Worm (Caenorhabditis elegans) whole organism, mixed stage, embryonic: ENCODE measurements around the gene skr-7.

Experiments
- elt-3 ChIP-seq: fragments of 150-350 bp; optimal IDR thresholded peaks from 2 replicates; lab custom pipeline; 2014; ENCODE audit warnings: missing biosample characterization, missing genetic modification characterization
- unc-62 ChIP-seq: fragments of 150-350 bp; optimal IDR thresholded peaks from 2 replicates; lab custom pipeline; 2014; ENCODE audit warnings: missing biosample characterization, missing genetic modification reagents, missing genetic modification characterization

DNA sequence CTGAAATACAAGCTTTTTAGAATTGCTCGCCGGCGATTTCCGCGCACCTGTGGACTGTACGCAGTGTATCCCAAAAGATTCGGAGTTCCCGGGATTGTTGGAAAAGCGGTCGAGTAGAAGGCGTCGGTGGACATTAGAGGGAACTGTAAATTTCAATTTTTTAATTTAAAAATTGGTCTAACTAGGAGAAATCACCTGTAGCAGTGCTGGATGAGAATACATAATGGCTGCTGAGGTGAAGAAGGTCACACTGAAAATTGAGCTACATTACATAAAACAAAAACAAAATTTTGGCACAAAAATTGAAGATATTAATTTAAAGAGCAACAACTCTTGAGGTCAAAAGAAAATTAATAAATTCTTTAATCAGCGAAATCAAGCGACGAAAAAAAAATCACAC, 47.6 kb upstream of the skr-7 start, which contains the start of gene neg-1:
- TF ChIP-seq unc-62 = no peak
- TF ChIP-seq elt-3 (tag; lab: Kevin White, UChicago) = no peak
